Worm (Caenorhabditis elegans) whole organism, L3 larva: Measurements from ENCODE around the gene F36F12.2.

Experiments used
- ama-1 ChIP-seq: fragments of 150-350 bp; optimal IDR thresholded peaks from 2 replicates; lab custom pipeline; 2018
- nhr-28 ChIP-seq: fragments of 150-350 bp; optimal IDR thresholded peaks from 2 replicates; lab custom pipeline; 2014; ENCODE audit warnings: missing biosample characterization, missing genetic modification characterization
- ztf-11 ChIP-seq: fragments of 150-350 bp; optimal IDR thresholded peaks from 2 replicates; lab custom pipeline; 2014; ENCODE audit warnings: missing biosample characterization, missing genetic modification characterization

DNA sequence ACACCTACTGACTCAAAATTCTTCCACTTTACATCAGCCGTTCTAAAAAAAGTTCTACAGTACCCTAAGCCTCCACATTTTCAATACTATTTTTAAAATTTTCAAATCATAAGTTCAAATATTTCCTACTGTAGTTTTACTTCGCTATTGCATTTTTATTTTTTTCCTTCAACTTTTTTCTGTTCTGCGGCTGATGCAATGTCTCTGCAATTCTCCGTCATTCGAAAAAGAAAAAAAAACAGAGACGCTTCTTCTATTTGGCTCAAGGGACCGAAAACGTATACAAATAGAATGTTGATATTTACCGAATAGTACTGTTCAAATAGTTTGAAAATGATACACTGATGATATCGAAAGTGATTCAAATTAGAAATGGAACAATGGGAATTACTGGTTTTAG, 43.2 kb upstream of the F36F12.2 start:
- TF ChIP-seq ama-1 = no peak
- TF ChIP-seq ztf-11 (tag; lab: Kevin White, UChicago) = no peak
- TF ChIP-seq nhr-28 (tag; lab: Kevin White, UChicago) = no peak
